Worm (Caenorhabditis elegans) whole organism, young adult: ENCODE results near the gene gst-10.

Experiments used
- F55B11.4 ChIP-seq: sonication (generic microtip); optimal IDR thresholded peaks from 2 replicates; lab custom pipeline; 2016; ENCODE audit warnings: missing compliant biosample characterization, missing genetic modification characterization, borderline replicate concordance; ENCODE audit not compliant: insufficient read depth
- die-1 ChIP-seq: sonication (generic microtip); optimal IDR thresholded peaks from 2 replicates; lab custom pipeline; 2016; ENCODE audit warnings: missing genotype, mild to moderate bottlenecking, missing genetic modification characterization, missing compliant biosample characterization
- dpl-1 ChIP-seq: fragments of 150-350 bp; optimal IDR thresholded peaks from 2 replicates; lab custom pipeline; 2014; ENCODE audit warnings: missing biosample characterization, missing genetic modification reagents, missing genetic modification characterization
- lin-35 ChIP-seq, 3 experiments: fragments of 150-350 bp in 2 of 3; sonication (generic microtip) in 1 of 3; optimal IDR thresholded peaks; 2 replicates each; lab custom pipeline; 2014 to 2018; ENCODE audit warnings: missing biosample characterization in 3 of 3, missing genetic modification characterization in 3 of 3, missing genetic modification reagents in 3 of 3
- nhr-179 ChIP-seq: sonication (generic microtip); optimal IDR thresholded peaks from 2 replicates; lab custom pipeline; 2016; ENCODE audit warnings: mild to moderate bottlenecking, missing genetic modification characterization, missing compliant biosample characterization
- pha-4 ChIP-seq: fragments of 150-350 bp; sonication (generic microtip); optimal IDR thresholded peaks from 2 replicates; lab custom pipeline; 2014; ENCODE audit warnings: missing biosample characterization, missing genetic modification reagents, missing genetic modification characterization
- sptf-2 ChIP-seq: fragments of 200-800 bp; sonication (Bioruptor generic); optimal IDR thresholded peaks from 2 replicates; lab custom pipeline; 2018; ENCODE audit warnings: mild to moderate bottlenecking, missing genetic modification characterization, missing compliant biosample characterization
- unc-62 ChIP-seq: fragments of 150-350 bp; optimal IDR thresholded peaks from 2 replicates; lab custom pipeline; 2014; ENCODE audit warnings: missing biosample characterization, missing genetic modification reagents, missing genetic modification characterization

- TF ChIP-seq die-1 (tag; lab: Kevin White, UChicago) (no peak), dpl-1 (GFP tag; lab: Kevin White, UChicago) (no peak), unc-62 (GFP tag; lab: Kevin White, UChicago) (no peak), sptf-2 (GFP tag; lab: Kevin White, UChicago) (no peak), lin-35 (GFP tag; optimal IDR thresholded peaks at IDR 0.05; lab: Kevin White, UChicago) (no peak), pha-4 (tag; lab: Kevin White, UChicago) (no peak), F55B11.4 (tag; lab: Kevin White, UChicago) (no peak), nhr-179 (tag; lab: Kevin White, UChicago) (no peak)
These were observed 34.2 kb downstream of the gst-10 start for ce11 chrV:2595720-2596119.
